Worm (Caenorhabditis elegans) whole organism, mixed stage, embryonic: ENCODE data around the gene F07C3.9.

Experiments used
- M03D4.4 ChIP-seq: sonication (generic microtip); optimal IDR thresholded peaks from 2 replicates; lab custom pipeline; 2017; ENCODE audit warnings: mild to moderate bottlenecking, missing genetic modification characterization, missing compliant biosample characterization
- bed-3 ChIP-seq: fragments of 200-800 bp; sonication (Bioruptor generic); optimal IDR thresholded peaks from 3 replicates; lab custom pipeline; 2018; ENCODE audit warnings: mild to moderate bottlenecking, missing genetic modification characterization, moderate library complexity, missing compliant biosample characterization
- blmp-1 ChIP-seq: fragments of 150-350 bp; optimal IDR thresholded peaks from 2 replicates; lab custom pipeline; 2014; ENCODE audit warnings: missing biosample characterization, missing genetic modification characterization
- ceh-39 ChIP-seq: fragments of 150-350 bp; optimal IDR thresholded peaks from 2 replicates; lab custom pipeline; 2014; ENCODE audit warnings: missing biosample characterization, missing genetic modification characterization
- ces-1 ChIP-seq: fragments of 150-350 bp; optimal IDR thresholded peaks from 2 replicates; lab custom pipeline; 2014; ENCODE audit warnings: missing biosample characterization, missing genetic modification reagents, missing genetic modification characterization
- drap-1 ChIP-seq: fragments of 200-800 bp; sonication (Bioruptor generic); optimal IDR thresholded peaks from 3 replicates; lab custom pipeline; 2018; ENCODE audit warnings: mild to moderate bottlenecking, missing genetic modification characterization, missing compliant biosample characterization
- elt-1 ChIP-seq: sonication (generic microtip); optimal IDR thresholded peaks from 2 replicates; lab custom pipeline; 2017; ENCODE audit warnings: missing genetic modification characterization, mild to moderate bottlenecking, missing compliant biosample characterization, antibody characterized with exemption, moderate library complexity, borderline replicate concordance; ENCODE audit not compliant: insufficient read depth
- elt-3 ChIP-seq: fragments of 150-350 bp; optimal IDR thresholded peaks from 2 replicates; lab custom pipeline; 2014; ENCODE audit warnings: missing biosample characterization, missing genetic modification characterization
- flh-1 ChIP-seq: fragments of 200-800 bp; sonication (Bioruptor generic); optimal IDR thresholded peaks from 2 replicates; lab custom pipeline; 2018; ENCODE audit warnings: mild to moderate bottlenecking, missing genetic modification characterization, moderate library complexity, missing compliant biosample characterization
- ham-2 ChIP-seq: fragments of 200-800 bp; sonication (Bioruptor generic); optimal IDR thresholded peaks from 2 replicates; lab custom pipeline; 2018; ENCODE audit warnings: mild to moderate bottlenecking, missing genetic modification characterization, missing compliant biosample characterization
- hlh-1 ChIP-seq: fragments of 150-350 bp; optimal IDR thresholded peaks from 2 replicates; lab custom pipeline; 2014; ENCODE audit warnings: missing biosample characterization, missing genetic modification reagents, missing genetic modification characterization
- lin-13 ChIP-seq: fragments of 150-350 bp; optimal IDR thresholded peaks from 2 replicates; lab custom pipeline; 2014; ENCODE audit warnings: missing biosample characterization, missing genetic modification characterization
- lin-32 ChIP-seq: fragments of 200-800 bp; sonication (Bioruptor generic); optimal IDR thresholded peaks from 2 replicates; lab custom pipeline; 2018; ENCODE audit warnings: mild to moderate bottlenecking, missing genetic modification characterization, missing compliant biosample characterization
- lsy-2 ChIP-seq: fragments of 150-350 bp; optimal IDR thresholded peaks from 2 replicates; lab custom pipeline; 2014; ENCODE audit warnings: missing biosample characterization, missing genetic modification characterization
- mab-5 ChIP-seq: fragments of 150-350 bp; optimal IDR thresholded peaks from 2 replicates; lab custom pipeline; 2014; ENCODE audit warnings: missing biosample characterization, missing genetic modification characterization
- mep-1 ChIP-seq: fragments of 150-350 bp; optimal IDR thresholded peaks from 2 replicates; lab custom pipeline; 2017; ENCODE audit warnings: missing biosample characterization, missing genetic modification reagents, missing genetic modification characterization, inconsistent platforms
- mls-2 ChIP-seq: sonication (generic microtip); optimal IDR thresholded peaks from 2 replicates; lab custom pipeline; 2016; ENCODE audit warnings: mild to moderate bottlenecking, missing genetic modification characterization, moderate library complexity, missing compliant biosample characterization
- nhr-12 ChIP-seq: fragments of 150-350 bp; optimal IDR thresholded peaks from 2 replicates; lab custom pipeline; 2014; ENCODE audit warnings: missing biosample characterization, missing genetic modification characterization
- nhr-2 ChIP-seq: fragments of 150-350 bp; optimal IDR thresholded peaks from 2 replicates; lab custom pipeline; 2014; ENCODE audit warnings: missing biosample characterization, missing genetic modification characterization
- nhr-237 ChIP-seq: fragments of 150-350 bp; optimal IDR thresholded peaks from 2 replicates; lab custom pipeline; 2014; ENCODE audit warnings: missing biosample characterization, missing genetic modification characterization
- nhr-28 ChIP-seq: fragments of 150-350 bp; optimal IDR thresholded peaks from 2 replicates; lab custom pipeline; 2014; ENCODE audit warnings: missing biosample characterization, missing genetic modification characterization
- nhr-76 ChIP-seq: sonication (generic microtip); optimal IDR thresholded peaks from 2 replicates; lab custom pipeline; 2017; ENCODE audit warnings: missing biosample characterization, missing genetic modification characterization
- pha-4 ChIP-seq: fragments of 150-350 bp; optimal IDR thresholded peaks from 2 replicates; lab custom pipeline; 2018; ENCODE audit warnings: missing biosample characterization, missing genetic modification reagents, missing genetic modification characterization
- sem-2 ChIP-seq: fragments of 200-800 bp; sonication (Bioruptor generic); optimal IDR thresholded peaks from 2 replicates; lab custom pipeline; 2018; ENCODE audit warnings: mild to moderate bottlenecking, missing genetic modification characterization, missing compliant biosample characterization
- snpc-4 ChIP-seq: fragments of 150-350 bp; optimal IDR thresholded peaks from 2 replicates; lab custom pipeline; 2014; ENCODE audit warnings: missing biosample characterization, missing genetic modification characterization
- unc-120 ChIP-seq: sonication (generic microtip); optimal IDR thresholded peaks from 2 replicates; lab custom pipeline; 2017; ENCODE audit warnings: missing genetic modification characterization, missing compliant biosample characterization; ENCODE audit not compliant: poor library complexity, severe bottlenecking
- unc-39 ChIP-seq: fragments of 150-350 bp; optimal IDR thresholded peaks from 2 replicates; lab custom pipeline; 2014; ENCODE audit warnings: missing biosample characterization, missing genetic modification characterization
- unc-62 ChIP-seq: fragments of 150-350 bp; optimal IDR thresholded peaks from 2 replicates; lab custom pipeline; 2014; ENCODE audit warnings: missing biosample characterization, missing genetic modification reagents, missing genetic modification characterization
- zip-8 ChIP-seq: fragments of 150-350 bp; optimal IDR thresholded peaks from 2 replicates; lab custom pipeline; 2014; ENCODE audit warnings: missing biosample characterization, missing genetic modification characterization
- ztf-11 ChIP-seq: fragments of 150-350 bp; optimal IDR thresholded peaks from 2 replicates; lab custom pipeline; 2014; ENCODE audit warnings: missing biosample characterization, missing genetic modification characterization

F07C3.9 gene

ce11 chrV:9232296-9232695 is 22.1 kb downstream of the F07C3.9 start, which contains the start of gene F07C3.3:
TSS of gene F07C3.3 (minus strand) at chrV:9232396.
- TF ChIP-seq flh-1 (GFP tag; lab: Kevin White, UChicago) (no peak), nhr-28 (no peak), ceh-39 (tag; lab: Kevin White, UChicago) (no peak), hlh-1 (no peak), pha-4 (no peak), nhr-76 (tag; lab: Kevin White, UChicago) (no peak), M03D4.4 (no peak), ham-2 (no peak), sem-2 (no peak), elt-3 (tag; lab: Kevin White, UChicago) (no peak), mab-5 (no peak), ces-1 (GFP tag; lab: Kevin White, UChicago) (no peak), unc-39 (no peak), lin-32 (no peak), snpc-4 (tag; lab: Kevin White, UChicago) (no peak), bed-3 (no peak), nhr-2 (tag; lab: Kevin White, UChicago) (no peak), nhr-237 (tag; lab: Kevin White, UChicago) (no peak)

ce11 chrV:9225675-9226144 is 28.7 kb downstream of the F07C3.9 start, which contains the start of gene F07C3.2:
TSS of gene F07C3.2 (plus strand) at chrV:9226094.
- TF ChIP-seq drap-1 (GFP tag; lab: Kevin White, UChicago) (no peak), ces-1 (GFP tag; lab: Kevin White, UChicago) (peak; percentile 51)
- TF ChIP-seq, all 35 proteins: peak for 1

DNA sequence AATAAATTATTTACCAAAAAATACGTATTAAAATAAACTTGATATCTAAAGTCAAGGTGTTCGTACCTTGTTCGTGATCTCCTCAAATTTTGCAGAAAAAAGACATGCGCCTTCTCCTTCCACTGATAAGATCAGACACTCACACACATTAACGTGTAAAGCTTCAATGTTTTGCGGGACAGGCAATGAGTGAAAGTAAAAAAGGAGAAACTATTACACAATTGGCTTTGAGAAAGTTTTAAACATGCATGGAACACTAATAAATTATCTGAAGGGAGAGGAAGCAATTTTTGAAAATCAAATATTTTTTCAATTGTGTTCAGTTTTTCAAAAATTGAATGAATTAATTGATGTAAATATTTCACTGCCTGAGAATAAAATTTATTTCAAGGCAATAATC is 29.5 kb downstream of the F07C3.9 start:
- TF ChIP-seq zip-8 (tag; lab: Kevin White, UChicago) (no peak), mls-2 (tag; lab: Kevin White, UChicago) (no peak), nhr-2 (tag; lab: Kevin White, UChicago) (no peak), mep-1 (no peak), blmp-1 (tag; lab: Kevin White, UChicago) (no peak), drap-1 (GFP tag; lab: Kevin White, UChicago) (no peak)

- TF ChIP-seq unc-120 (tag; lab: Kevin White, UChicago) (no peak), bed-3 (no peak), nhr-12 (no peak), mls-2 (tag; lab: Kevin White, UChicago) (no peak), ceh-39 (tag; lab: Kevin White, UChicago) (no peak), lsy-2 (tag; lab: Kevin White, UChicago) (no peak)
Observed at ce11 chrV:9224377-9224776, 30.1 kb downstream of the F07C3.9 start.

DNA sequence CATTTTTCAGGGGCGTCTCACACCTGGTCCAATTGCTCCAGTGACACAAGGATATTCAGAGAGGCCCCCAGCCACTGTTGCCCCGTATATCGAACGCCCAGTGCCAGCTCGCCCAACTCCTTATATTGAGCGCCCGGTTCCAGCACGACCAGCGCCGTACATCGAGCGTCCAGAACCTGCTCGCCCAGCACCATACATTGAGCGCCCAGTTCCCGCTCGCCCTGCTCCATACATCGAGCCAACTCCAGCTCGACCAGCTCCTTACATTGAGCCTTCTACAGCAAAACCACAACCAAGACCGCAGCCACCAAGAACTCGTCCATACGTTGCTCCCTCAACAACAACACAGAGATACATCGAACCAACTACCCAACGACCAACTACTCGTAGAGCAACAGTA is 31.6 kb downstream of the F07C3.9 start:
- TF ChIP-seq lsy-2 (tag; lab: Kevin White, UChicago), result no peak
- no peak for TF ChIP-seq mep-1
- TF ChIP-seq nhr-76 (tag; lab: Kevin White, UChicago), result no peak
- no peak for TF ChIP-seq blmp-1 (tag; lab: Kevin White, UChicago)
- no peak for TF ChIP-seq nhr-2 (tag; lab: Kevin White, UChicago)
- TF ChIP-seq unc-62 (GFP tag; lab: Kevin White, UChicago), result no peak
- TF ChIP-seq lin-32, result no peak
- no peak for TF ChIP-seq snpc-4 (tag; lab: Kevin White, UChicago)
- no peak for TF ChIP-seq zip-8 (tag; lab: Kevin White, UChicago)
- TF ChIP-seq unc-120 (tag; lab: Kevin White, UChicago), result no peak
- TF ChIP-seq ham-2, result no peak
- TF ChIP-seq mab-5, result no peak
- no peak for TF ChIP-seq bed-3
- TF ChIP-seq ztf-11 (tag; lab: Kevin White, UChicago), result no peak
- no peak for TF ChIP-seq nhr-12

DNA sequence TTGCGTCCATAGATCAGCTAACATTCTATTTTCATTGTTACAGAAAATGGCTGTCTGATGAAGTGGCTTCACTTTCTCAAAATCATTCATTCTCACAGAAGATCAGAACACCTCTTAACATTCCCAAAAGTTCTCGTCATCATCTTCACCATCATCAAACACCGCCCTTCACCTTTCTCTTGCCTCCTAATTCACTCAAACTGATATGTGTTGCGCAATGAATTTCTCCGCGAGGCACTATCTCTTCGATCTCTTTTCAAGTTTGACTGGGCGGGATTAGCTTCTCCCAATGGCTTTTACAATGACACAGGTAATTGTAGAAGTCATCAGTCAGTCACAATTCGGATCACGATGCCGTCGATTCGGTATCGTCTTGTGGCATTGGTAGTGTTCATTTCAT is 32.9 kb downstream of the F07C3.9 start, which contains the start of gene grd-6:
Gene grd-6, plus strand, starts transcription at position 301 of the 400 bp plus-strand sequence.
- no peak for TF ChIP-seq lin-32
- peak; percentile 44 for TF ChIP-seq zip-8 (tag; lab: Kevin White, UChicago)
- no peak for TF ChIP-seq hlh-1

DNA sequence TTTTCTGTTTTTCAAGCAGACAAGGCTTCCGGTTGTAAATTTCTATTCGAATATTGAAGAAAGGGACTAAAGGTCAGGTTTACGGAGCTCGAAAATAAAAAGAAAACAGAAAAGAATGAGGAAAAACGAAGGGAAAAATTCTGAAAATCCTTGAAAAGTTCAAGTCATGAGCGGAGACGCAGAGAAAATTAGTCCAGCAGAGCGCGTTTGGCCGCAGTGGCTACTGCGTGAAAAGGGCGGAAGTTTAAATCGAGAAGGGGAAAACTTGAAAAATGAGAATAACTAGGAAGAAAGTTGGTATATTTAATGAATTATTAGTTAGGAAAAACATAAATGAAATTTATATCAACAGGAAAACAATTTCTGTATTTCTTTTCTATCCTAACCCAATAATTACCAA is 34.0 kb downstream of the F07C3.9 start:
- no peak for TF ChIP-seq lin-32
- peak; percentile 28 for TF ChIP-seq nhr-237 (tag; lab: Kevin White, UChicago)
- TF ChIP-seq ces-1 (GFP tag; lab: Kevin White, UChicago), result peak; percentile 80
- no peak for TF ChIP-seq ztf-11 (tag; lab: Kevin White, UChicago)
- no peak for TF ChIP-seq snpc-4 (tag; lab: Kevin White, UChicago)
- TF ChIP-seq bed-3, result no peak
- peak; percentile 66 for TF ChIP-seq mep-1
- TF ChIP-seq lsy-2 (tag; lab: Kevin White, UChicago), result peak; percentile 30
- TF ChIP-seq lin-13, result no peak
- TF ChIP-seq mls-2 (tag; lab: Kevin White, UChicago), result no peak
- TF ChIP-seq pha-4, result peak; percentile 20
- TF ChIP-seq elt-1 (tag; lab: Kevin White, UChicago), result no peak
- no peak for TF ChIP-seq M03D4.4
